Fruit fly (Drosophila melanogaster): ENCODE results near the gene CG9682.
A peak's percentile ranks its signal among the peaks of the same experiment; 100 is the strongest.

- TF ChIP-seq Pif1A (GFP tag; optimal IDR thresholded peaks at IDR 0.05) (peak; percentile 44), Pif1B (GFP tag; optimal IDR thresholded peaks at IDR 0.05) (peak; percentile 53)
Measured at dm6 chr3R:30280312-30280711, 29.6 kb downstream of the CG9682 start.

Measured in whole organism, pupa.